Fruit fly (Drosophila melanogaster) whole organism, adult: ENCODE measurements around the gene CG5608.

Source experiments
- CG11617 ChIP-seq: fragments of 200-800 bp; sonication (Bioruptor generic); optimal IDR thresholded peaks from 2 replicates; lab custom pipeline; 2017; ENCODE audit warnings: mild to moderate bottlenecking, missing biosample characterization, missing genetic modification reagents, missing genetic modification characterization
- CG12768 ChIP-seq: fragments of 200-800 bp; sonication (Bioruptor generic); optimal IDR thresholded peaks from 2 replicates; lab custom pipeline; 2017; ENCODE audit warnings: missing biosample characterization, missing genetic modification characterization, mild to moderate bottlenecking, moderate library complexity, missing genetic modification reagents
- CG14711 ChIP-seq: fragments of 200-800 bp; sonication (Bioruptor generic); optimal IDR thresholded peaks from 2 replicates; lab custom pipeline; 2018; ENCODE audit warnings: missing biosample characterization, mild to moderate bottlenecking, missing genetic modification characterization, moderate library complexity
- CG1620 ChIP-seq: fragments of 200-800 bp; sonication (Bioruptor generic); optimal IDR thresholded peaks from 2 replicates; lab custom pipeline; 2016; ENCODE audit warnings: missing biosample characterization, missing genetic modification characterization
- CG33017 ChIP-seq: fragments of 200-800 bp; sonication (Bioruptor generic); optimal IDR thresholded peaks from 2 replicates; lab custom pipeline; 2018; ENCODE audit warnings: missing biosample characterization, mild to moderate bottlenecking, missing genetic modification characterization, moderate library complexity
- CG5204 ChIP-seq: fragments of 200-800 bp; sonication (Bioruptor generic); optimal IDR thresholded peaks from 2 replicates; lab custom pipeline; 2016; ENCODE audit warnings: missing biosample characterization, missing genetic modification characterization
- CG7045 ChIP-seq: fragments of 200-800 bp; sonication (Bioruptor generic); optimal IDR thresholded peaks from 2 replicates; lab custom pipeline; 2017; ENCODE audit warnings: missing biosample characterization, mild to moderate bottlenecking, missing genetic modification characterization
- CG7101 ChIP-seq: fragments of 200-800 bp; sonication (Bioruptor generic); optimal IDR thresholded peaks from 2 replicates; lab custom pipeline; 2018; ENCODE audit warnings: missing biosample characterization, mild to moderate bottlenecking, missing genetic modification characterization, moderate library complexity
- Clk ChIP-seq: fragments of 200-800 bp; sonication (Bioruptor generic); optimal IDR thresholded peaks from 2 replicates; lab custom pipeline; 2017; ENCODE audit warnings: missing biosample characterization, missing genetic modification characterization
- Crg-1 ChIP-seq: fragments of 200-800 bp; sonication (Bioruptor generic); optimal IDR thresholded peaks from 2 replicates; lab custom pipeline; 2016; ENCODE audit warnings: missing biosample characterization, missing genetic modification characterization
- Hr96 ChIP-seq: fragments of 200-800 bp; sonication (Bioruptor generic); optimal IDR thresholded peaks from 2 replicates; lab custom pipeline; 2016; ENCODE audit warnings: missing biosample characterization, missing genetic modification characterization
- Mnt ChIP-seq: fragments of 200-800 bp; sonication (Bioruptor generic); optimal IDR thresholded peaks from 2 replicates; lab custom pipeline; 2016; ENCODE audit warnings: missing biosample characterization, mild to moderate bottlenecking, missing genetic modification characterization
- bab1 ChIP-seq: fragments of 200-800 bp; sonication (Bioruptor generic); optimal IDR thresholded peaks from 3 replicates; lab custom pipeline; 2019; ENCODE audit warnings: missing biosample characterization, mild to moderate bottlenecking, missing genetic modification characterization, moderate library complexity
- cic ChIP-seq: fragments of 200-800 bp; sonication (Bioruptor generic); optimal IDR thresholded peaks from 2 replicates; lab custom pipeline; 2017; ENCODE audit warnings: missing biosample characterization, mild to moderate bottlenecking, missing genetic modification characterization, moderate library complexity
- cnc ChIP-seq, 2 experiments: fragments of >200 bp; optimal IDR thresholded peaks; 2 replicates each; lab custom pipeline; 2017
- kay ChIP-seq: fragments of 200-800 bp; sonication (Bioruptor generic); peaks from one replicate; lab custom pipeline; 2016; ENCODE audit warnings: missing biosample characterization, missing genetic modification characterization, borderline replicate concordance
- ovo ChIP-seq: fragments of 200-800 bp; sonication (Bioruptor generic); optimal IDR thresholded peaks from 2 replicates; lab custom pipeline; 2016; ENCODE audit warnings: missing biosample characterization, missing genetic modification characterization
- pad ChIP-seq: fragments of 200-800 bp; sonication (Bioruptor generic); optimal IDR thresholded peaks from 3 replicates; lab custom pipeline; 2017; ENCODE audit warnings: missing biosample characterization, missing genetic modification characterization, mild to moderate bottlenecking, moderate library complexity, missing genetic modification reagents
- tj ChIP-seq: fragments of 200-800 bp; sonication (Bioruptor generic); optimal IDR thresholded peaks from 3 replicates; lab custom pipeline; 2017; ENCODE audit warnings: missing biosample characterization, mild to moderate bottlenecking, missing genetic modification characterization, moderate library complexity
- toe ChIP-seq: fragments of 200-800 bp; sonication (Bioruptor generic); optimal IDR thresholded peaks from 2 replicates; lab custom pipeline; 2016; ENCODE audit warnings: missing biosample characterization, missing genetic modification characterization

The CG5608 gene

dm6 chr3R:12439401-12440143 is 25.5 kb downstream of the CG5608 start, which contains the start of gene Desat1:
Gene Desat1 (plus strand): TSS chr3R:12439600.
- TF ChIP-seq cnc (optimal IDR thresholded peaks at IDR 0.05; lab: Kevin White, UChicago) (no peak), CG7045 (GFP tag; lab: Kevin White, UChicago) (no peak), Crg-1 (GFP tag; lab: Kevin White, UChicago) (peak; percentile 47), cic (GFP tag; lab: Kevin White, UChicago) (no peak), kay (GFP tag; lab: Kevin White, UChicago) (no peak), CG1620 (GFP tag; lab: Kevin White, UChicago) (no peak), Clk (no peak), pad (no peak), Mnt (GFP tag; lab: Kevin White, UChicago) (peak; percentile 36), CG5204 (GFP tag; lab: Kevin White, UChicago) (no peak), CG14711 (peak; percentile 18), CG11617 (peak; percentile 9), toe (GFP tag; lab: Kevin White, UChicago) (no peak), tj (GFP tag; lab: Kevin White, UChicago) (no peak), CG33017 (peak; percentile 6), ovo (GFP tag; lab: Kevin White, UChicago) (no peak), CG12768 (no peak), bab1 (GFP tag; lab: Kevin White, UChicago) (peak; percentile 23), CG7101 (tag; lab: Kevin White, UChicago) (peak; percentile 20), Hr96 (GFP tag; lab: Kevin White, UChicago) (no peak)

dm6 chr3R:12439039-12439400 is 26.1 kb downstream of the CG5608 start, which contains the start of the genes CG17207 and CG46427:
Gene CG17207 (minus strand): TSS chr3R:12439139.
Gene CG46427 (minus strand): TSS chr3R:12439139.
- TF ChIP-seq cic (GFP tag; lab: Kevin White, UChicago) = no peak
- TF ChIP-seq ovo (GFP tag; lab: Kevin White, UChicago) = no peak
- TF ChIP-seq tj (GFP tag; lab: Kevin White, UChicago) = no peak
- no peak for TF ChIP-seq CG14711
- no peak for TF ChIP-seq Hr96 (GFP tag; lab: Kevin White, UChicago)
- no peak for TF ChIP-seq kay (GFP tag; lab: Kevin White, UChicago)

dm6 chr3R:12435948-12436347 is 29.1 kb downstream of the CG5608 start, which contains the start of gene Desat2:
Gene Desat2 (plus strand): TSS chr3R:12436248.
- TF ChIP-seq cic (GFP tag; lab: Kevin White, UChicago) = no peak
- TF ChIP-seq Clk = no peak
- TF ChIP-seq CG7101 (tag; lab: Kevin White, UChicago) = no peak
- TF ChIP-seq tj (GFP tag; lab: Kevin White, UChicago) = no peak
- no peak for TF ChIP-seq Hr96 (GFP tag; lab: Kevin White, UChicago)
- TF ChIP-seq Mnt (GFP tag; lab: Kevin White, UChicago) = no peak
- no peak for TF ChIP-seq toe (GFP tag; lab: Kevin White, UChicago)
- no peak for TF ChIP-seq CG11617
- no peak for TF ChIP-seq cnc (optimal IDR thresholded peaks at IDR 0.05; lab: Kevin White, UChicago)
- no peak for TF ChIP-seq CG5204 (GFP tag; lab: Kevin White, UChicago)
- TF ChIP-seq CG12768 = no peak
- no peak for TF ChIP-seq bab1 (GFP tag; lab: Kevin White, UChicago)
- TF ChIP-seq CG33017 = no peak

- TF ChIP-seq Mnt (GFP tag; lab: Kevin White, UChicago) (peak; percentile 51), kay (GFP tag; lab: Kevin White, UChicago) (no peak), CG14711 (peak; percentile 91), CG11617 (peak; percentile 72), Clk (peak; percentile 32), CG7101 (tag; lab: Kevin White, UChicago) (peak; percentile 56), CG1620 (GFP tag; lab: Kevin White, UChicago) (no peak), tj (GFP tag; lab: Kevin White, UChicago) (peak; percentile 12), CG12768 (peak; percentile 28), CG5204 (GFP tag; lab: Kevin White, UChicago) (no peak), cic (GFP tag; lab: Kevin White, UChicago) (peak; percentile 7), toe (GFP tag; lab: Kevin White, UChicago) (no peak), Hr96 (GFP tag; lab: Kevin White, UChicago) (no peak), Crg-1 (GFP tag; lab: Kevin White, UChicago) (peak; percentile 10), bab1 (GFP tag; lab: Kevin White, UChicago) (peak; percentile 67), pad (peak; percentile 39), CG33017 (peak; percentile 31), CG7045 (GFP tag; lab: Kevin White, UChicago) (peak; percentile 38), ovo (GFP tag; lab: Kevin White, UChicago) (peak; percentile 16), cnc (optimal IDR thresholded peaks at IDR 0.05; lab: Kevin White, UChicago) (peak in 1 of 2 experiments; percentile 10)
Observed at dm6 chr3R:12433764-12434163, 31.3 kb downstream of the CG5608 start, which contains the start of the genes Aos1 and Srlp. Gene Aos1 (minus strand): TSS chr3R:12433822. Gene Srlp (plus strand): TSS chr3R:12434098.

dm6 chr3R:12431030-12431489 is 34.0 kb downstream of the CG5608 start, which contains the start of gene Prosalpha2:
Gene Prosalpha2 (plus strand): TSS chr3R:12431321.
- TF ChIP-seq cnc (optimal IDR thresholded peaks at IDR 0.05; lab: Kevin White, UChicago) (peak; percentile 84 to 99), Clk (no peak), Mnt (GFP tag; lab: Kevin White, UChicago) (peak; percentile 18)

dm6 chr3R:12429120-12429610 is 35.9 kb downstream of the CG5608 start, which contains the start of the genes CG5641 and CG5245:
Gene CG5641 (minus strand): TSS chr3R:12429282.
Gene CG5245 (plus strand): TSS chr3R:12429560.
- peak in 1 of 2 experiments; percentile 58 for TF ChIP-seq cnc (optimal IDR thresholded peaks at IDR 0.05; lab: Kevin White, UChicago)
- no peak for TF ChIP-seq CG1620 (GFP tag; lab: Kevin White, UChicago)
- peak; percentile 31 for TF ChIP-seq bab1 (GFP tag; lab: Kevin White, UChicago)
- TF ChIP-seq cic (GFP tag; lab: Kevin White, UChicago) = no peak
- no peak for TF ChIP-seq kay (GFP tag; lab: Kevin White, UChicago)
- no peak for TF ChIP-seq CG11617
